Fruit fly (Drosophila melanogaster) S2 (cell line): ENCODE data around the gene U2af38.

Experiments used
- CG8478 ChIP-seq: fragments of >200 bp; optimal IDR thresholded peaks from 2 replicates; lab custom pipeline; 2018
- CTCF ChIP-seq, 2 experiments: fragments of >200 bp; optimal IDR thresholded peaks; 2 replicates each; lab custom pipeline; 2018

DNA sequence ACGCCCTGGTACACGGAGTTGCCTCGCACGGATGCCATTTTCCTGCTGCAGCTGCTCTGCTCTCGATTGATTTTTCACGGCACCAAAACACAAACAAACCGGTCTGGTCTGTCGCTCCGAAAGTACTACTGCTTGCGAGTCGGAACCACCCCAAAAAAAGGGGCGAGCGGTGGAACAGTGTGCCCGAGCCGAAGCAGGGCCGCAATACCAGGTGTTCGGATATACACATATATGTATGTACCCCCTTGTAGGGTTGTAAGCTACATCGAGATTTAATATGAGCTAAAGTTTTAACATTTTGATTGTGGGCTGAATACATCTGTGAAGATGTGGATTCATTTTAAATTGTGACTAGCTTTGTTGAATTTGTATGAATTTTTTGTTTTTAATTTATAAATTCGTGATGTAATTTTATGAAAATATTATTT is 8.9 kb downstream of the U2af38 start:
- TF ChIP-seq CTCF (optimal IDR thresholded peaks at IDR 0.05; lab: Kevin White, UChicago), result no peak
- no peak for TF ChIP-seq CG8478 (lab: Kevin White, UChicago)
